Worm (Caenorhabditis elegans): Measurements from ENCODE around the gene T07C4.12.

DNA sequence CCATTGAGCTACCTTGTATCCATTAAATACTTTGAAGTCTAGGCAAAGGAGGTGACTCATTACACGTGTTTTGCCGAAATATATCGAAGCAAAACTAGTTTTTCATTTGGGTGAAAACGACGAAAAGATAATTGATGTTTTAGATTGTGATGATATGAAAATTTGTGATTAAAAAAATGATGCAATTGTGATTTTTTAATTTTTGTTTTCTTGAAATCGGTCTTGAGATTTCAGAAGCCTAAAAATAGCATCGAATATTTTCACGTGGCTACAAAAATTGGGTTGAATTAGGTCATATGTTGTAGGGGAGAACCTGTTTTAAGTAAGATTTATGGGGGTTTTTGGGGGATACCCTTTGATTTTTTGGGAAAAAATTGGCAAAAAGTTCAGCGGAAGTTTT lies 41.9 kb downstream of the T07C4.12 start:
- no peak for TF ChIP-seq nhr-28 (tag; optimal IDR thresholded peaks at IDR 0.05)
- TF ChIP-seq pha-4 (tag; optimal IDR thresholded peaks at IDR 0.05), result no peak
- TF ChIP-seq nhr-77 (tag; optimal IDR thresholded peaks at IDR 0.05), result no peak
- TF ChIP-seq elt-3 (tag; optimal IDR thresholded peaks at IDR 0.05), result no peak
- TF ChIP-seq egl-5 (tag; optimal IDR thresholded peaks at IDR 0.05), result no peak
- no peak for TF ChIP-seq pqm-1 (tag; optimal IDR thresholded peaks at IDR 0.05)
- TF ChIP-seq nhr-23 (tag; optimal IDR thresholded peaks at IDR 0.05), result peak; percentile 47
- no peak for TF ChIP-seq lin-39 (tag; optimal IDR thresholded peaks at IDR 0.05)
- no peak for TF ChIP-seq aly-2 (tag; optimal IDR thresholded peaks at IDR 0.05)
